Worm (Caenorhabditis elegans) whole organism, L4/young adult: ENCODE measurements around the gene C54D1.7.

Source experiments
- W03F9.2 ChIP-seq: fragments of 150-350 bp; optimal IDR thresholded peaks from 2 replicates; lab custom pipeline; 2014; ENCODE audit warnings: missing biosample characterization, missing genetic modification characterization
- dao-5 ChIP-seq: sonication (generic microtip); optimal IDR thresholded peaks from 2 replicates; lab custom pipeline; 2016; ENCODE audit warnings: missing genotype, missing genetic modification characterization, moderate library complexity, missing compliant biosample characterization
- him-1 ChIP-seq: sonication (generic microtip); optimal IDR thresholded peaks from 2 replicates; lab custom pipeline; 2016; ENCODE audit warnings: missing genotype, missing genetic modification reagents, missing genetic modification characterization, missing compliant biosample characterization

ce11 chrX:7157483-7157882, 1.6 kb upstream of the C54D1.7 start:
- TF ChIP-seq him-1 (tag; lab: Kevin White, UChicago): no peak
- no peak for TF ChIP-seq dao-5 (tag; lab: Kevin White, UChicago)
- no peak for TF ChIP-seq W03F9.2
